Fruit fly (Drosophila melanogaster): ENCODE data around the gene CG4995.

DNA sequence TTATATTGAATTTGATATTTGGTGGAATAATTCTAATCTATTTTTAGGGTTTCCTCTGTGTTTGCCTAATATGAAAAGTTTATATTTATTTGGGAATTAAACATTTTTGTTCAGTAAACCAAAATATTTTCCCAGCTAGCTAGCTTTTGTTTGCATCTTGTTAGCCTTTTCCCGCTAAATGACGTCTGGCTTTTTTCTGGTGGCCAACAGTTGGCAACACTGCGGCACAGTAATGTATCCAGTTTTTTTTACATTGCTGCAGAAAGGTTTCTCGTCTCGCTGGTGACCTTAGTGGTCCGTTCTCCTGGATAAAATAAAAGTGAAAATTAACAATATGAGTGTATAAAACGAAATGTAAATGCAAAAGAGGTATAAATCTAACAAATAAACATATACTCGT is 42.0 kb downstream of the CG4995 start, which contains the start of gene lft:
- TF ChIP-seq Trl (optimal IDR thresholded peaks at IDR 0.05) = no peak
- TF ChIP-seq Trl (GFP tag; optimal IDR thresholded peaks at IDR 0.05) = no peak
- no peak for TF ChIP-seq vvl (GFP tag; IDR thresholded peaks at IDR 0.05)
- TF ChIP-seq sug (tag; optimal IDR thresholded peaks at IDR 0.05) = no peak
- TF ChIP-seq CG12659 (GFP tag; optimal IDR thresholded peaks at IDR 0.05) = no peak
- TF ChIP-seq Hmr (GFP tag; optimal IDR thresholded peaks at IDR 0.05) = no peak
